Worm (Caenorhabditis elegans): ENCODE results near the gene Y32B12C.1.

DNA sequence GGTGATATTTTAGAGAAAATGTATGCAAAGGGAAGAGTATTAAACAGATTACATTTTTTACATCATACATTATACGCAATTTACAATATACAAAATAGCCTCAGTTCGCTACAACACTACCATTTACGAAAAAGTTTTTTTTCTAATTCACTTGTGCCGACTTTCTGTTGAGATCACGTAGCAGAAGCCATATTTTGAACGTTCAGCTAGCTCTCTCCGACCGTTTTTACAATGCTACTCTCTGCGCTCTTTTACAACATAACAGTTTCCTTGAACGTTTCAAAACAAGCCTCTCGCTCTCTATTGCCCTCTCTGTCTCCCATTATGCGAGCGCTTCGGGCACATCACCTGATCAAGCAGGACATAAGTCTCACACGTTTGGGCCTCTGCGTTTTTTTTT lies 3.3 kb upstream of the Y32B12C.1 start, which contains the start of gene T03E6.8:
- no peak for TF ChIP-seq ces-1 (GFP tag; optimal IDR thresholded peaks at IDR 0.05)
- no peak for TF ChIP-seq zip-8 (tag; optimal IDR thresholded peaks at IDR 0.05)
- TF ChIP-seq unc-62 (GFP tag; optimal IDR thresholded peaks at IDR 0.05) = no peak
- no peak for TF ChIP-seq elt-1 (tag; optimal IDR thresholded peaks at IDR 0.05; ENCODE audit: borderline replicate concordance, insufficient read depth)
- TF ChIP-seq pha-4 (tag; optimal IDR thresholded peaks at IDR 0.05) = no peak
- TF ChIP-seq drap-1 (GFP tag; optimal IDR thresholded peaks at IDR 0.05) = no peak
